Worm (Caenorhabditis elegans) whole organism, L4 larva: ENCODE results near the gene cdd-2.

Experiments
- F10B5.3 ChIP-seq: sonication (generic microtip); optimal IDR thresholded peaks from 2 replicates; lab custom pipeline; 2016; ENCODE audit warnings: mild to moderate bottlenecking, missing genetic modification characterization, missing compliant biosample characterization
- Y105C5A.15 ChIP-seq: fragments of 200-800 bp; sonication (Bioruptor generic); IDR thresholded peaks from 2 replicates; pipeline ENCODE4 v1.3.6; 2022; ENCODE audit warnings: missing genetic modification characterization, missing compliant biosample characterization
- Y48G9A.11 ChIP-seq: fragments of 200-800 bp; sonication (Bioruptor generic); IDR thresholded peaks from 2 replicates; pipeline ENCODE4 v1.3.6; 2022; ENCODE audit warnings: missing genetic modification reagents, missing genetic modification characterization, missing compliant biosample characterization
- aha-1 ChIP-seq: fragments of 150-350 bp; peaks from one replicate; lab custom pipeline; 2014; ENCODE audit warnings: missing biosample characterization, missing genetic modification characterization
- ceh-44 ChIP-seq: fragments of 200-800 bp; sonication (Bioruptor generic); IDR thresholded peaks from 2 replicates; pipeline ENCODE4 v1.3.6; 2022; ENCODE audit warnings: missing genetic modification reagents, missing genetic modification characterization, missing compliant biosample characterization
- cey-2 ChIP-seq: sonication (generic microtip); optimal IDR thresholded peaks from 3 replicates; lab custom pipeline; 2017; ENCODE audit warnings: missing genetic modification characterization, mild to moderate bottlenecking, missing compliant biosample characterization, antibody characterized with exemption, borderline replicate concordance; ENCODE audit not compliant: insufficient read depth
- daf-12 ChIP-seq: fragments of 150-350 bp; optimal IDR thresholded peaks from 2 replicates; lab custom pipeline; 2014; ENCODE audit warnings: missing biosample characterization, missing genetic modification reagents, missing genetic modification characterization
- daf-16 ChIP-seq, 3 experiments: sonication (generic microtip); optimal IDR thresholded peaks; 2 replicates each; lab custom pipeline; 2016 to 2017; ENCODE audit warnings: missing genetic modification characterization in 3 of 3, missing genetic modification reagents in 3 of 3, mild to moderate bottlenecking in 2 of 3, missing compliant biosample characterization in 2 of 3, missing biosample characterization in 1 of 3, moderate library complexity in 1 of 3
- dmd-6 ChIP-seq: fragments of 200-800 bp; sonication (Bioruptor generic); IDR thresholded peaks from 2 replicates; pipeline ENCODE4 v1.3.6; 2022; ENCODE audit warnings: missing genetic modification reagents, missing genetic modification characterization, missing compliant biosample characterization
- dmd-9 ChIP-seq: fragments of 200-800 bp; sonication (Bioruptor generic); IDR thresholded peaks from 2 replicates; pipeline ENCODE4 v1.3.6; 2022; ENCODE audit warnings: missing genetic modification reagents, missing genetic modification characterization, missing compliant biosample characterization
- duxl-1 ChIP-seq: sonication (generic microtip); optimal IDR thresholded peaks from 2 replicates; lab custom pipeline; 2016; ENCODE audit warnings: mild to moderate bottlenecking, missing genetic modification characterization, moderate library complexity, missing compliant biosample characterization; ENCODE audit not compliant: poor library complexity
- dve-1 ChIP-seq: sonication (generic microtip); optimal IDR thresholded peaks from 2 replicates; lab custom pipeline; 2017; ENCODE audit warnings: antibody characterized with exemption, mild to moderate bottlenecking, missing genetic modification characterization, missing compliant biosample characterization; ENCODE audit not compliant: insufficient read depth
- fkh-10 ChIP-seq: fragments of 150-350 bp; optimal IDR thresholded peaks from 2 replicates; lab custom pipeline; 2014; ENCODE audit warnings: missing biosample characterization, missing genetic modification reagents, missing genetic modification characterization
- hlh-11 ChIP-seq: fragments of 200-800 bp; sonication (Bioruptor generic); optimal IDR thresholded peaks from 2 replicates; lab custom pipeline; 2018; ENCODE audit warnings: mild to moderate bottlenecking, missing genetic modification characterization, missing compliant biosample characterization
- hlh-30 ChIP-seq: sonication (generic microtip); optimal IDR thresholded peaks from 2 replicates; lab custom pipeline; 2017; ENCODE audit warnings: antibody characterized with exemption, mild to moderate bottlenecking, missing genetic modification characterization, missing compliant biosample characterization; ENCODE audit not compliant: insufficient read depth
- lin-1 ChIP-seq: fragments of 200-800 bp; sonication (Bioruptor generic); IDR thresholded peaks from 2 replicates; pipeline ENCODE4 v1.3.6; 2022; ENCODE audit warnings: missing genetic modification reagents, missing genetic modification characterization, missing compliant biosample characterization
- lin-13 ChIP-seq: fragments of 150-350 bp; optimal IDR thresholded peaks from 2 replicates; lab custom pipeline; 2014; ENCODE audit warnings: missing biosample characterization, missing genetic modification reagents, missing genetic modification characterization
- lin-38 ChIP-seq: fragments of 200-800 bp; sonication (Bioruptor generic); IDR thresholded peaks from 2 replicates; pipeline ENCODE4 v1.3.6; 2022; ENCODE audit warnings: missing genetic modification reagents, missing genetic modification characterization, missing compliant biosample characterization
- lir-3 ChIP-seq: sonication (generic microtip); optimal IDR thresholded peaks from 2 replicates; lab custom pipeline; 2016; ENCODE audit warnings: mild to moderate bottlenecking, missing genetic modification characterization, missing compliant biosample characterization
- lsy-2 ChIP-seq, 2 experiments: fragments of 150-350 bp in 1 of 2; sonication (generic microtip) in 1 of 2; optimal IDR thresholded peaks; 2 replicates each; lab custom pipeline; 2014 to 2017; ENCODE audit warnings: missing biosample characterization in 2 of 2, missing genetic modification characterization in 2 of 2
- mdl-1 ChIP-seq, 2 experiments: fragments of 150-350 bp in 1 of 2; sonication (generic microtip) in 1 of 2; optimal IDR thresholded peaks; 2 replicates each; lab custom pipeline; 2014 to 2017; ENCODE audit warnings: missing biosample characterization in 2 of 2, missing genetic modification characterization in 2 of 2
- mep-1 ChIP-seq: fragments of 150-350 bp; sonication (generic microtip); optimal IDR thresholded peaks from 3 replicates; lab custom pipeline; 2014; ENCODE audit warnings: missing biosample characterization, missing genetic modification characterization
- nhr-11 ChIP-seq: fragments of 150-350 bp; optimal IDR thresholded peaks from 2 replicates; lab custom pipeline; 2014; ENCODE audit warnings: missing biosample characterization, missing genetic modification characterization
- nhr-111 ChIP-seq: fragments of 200-800 bp; sonication (Bioruptor generic); optimal IDR thresholded peaks from 2 replicates; lab custom pipeline; 2018; ENCODE audit warnings: mild to moderate bottlenecking, missing genetic modification characterization, missing compliant biosample characterization
- nhr-25 ChIP-seq: sonication (generic microtip); optimal IDR thresholded peaks from 2 replicates; lab custom pipeline; 2017; ENCODE audit warnings: missing genetic modification characterization, mild to moderate bottlenecking, missing compliant biosample characterization, antibody characterized with exemption, moderate library complexity, borderline replicate concordance; ENCODE audit not compliant: insufficient read depth
- nhr-28 ChIP-seq: fragments of 150-350 bp; optimal IDR thresholded peaks from 2 replicates; lab custom pipeline; 2014; ENCODE audit warnings: missing biosample characterization, missing genetic modification characterization
- pha-4 ChIP-seq, 2 experiments: fragments of 150-350 bp in 1 of 2; fragments of 200-800 bp in 1 of 2; sonication (Bioruptor generic) in 1 of 2; IDR thresholded peaks in 1 of 2; optimal IDR thresholded peaks in 1 of 2; 2 replicates each; pipeline versions ENCODE4 v1.3.6 to Lab custom; 2014 to 2022; ENCODE audit warnings: missing genetic modification characterization in 2 of 2, missing genetic modification reagents in 2 of 2, missing biosample characterization in 1 of 2, missing compliant biosample characterization in 1 of 2
- php-3 ChIP-seq: fragments of 200-800 bp; sonication (Bioruptor generic); IDR thresholded peaks from 2 replicates; pipeline ENCODE4 v1.3.6; 2022; ENCODE audit warnings: missing genetic modification reagents, missing genetic modification characterization, missing compliant biosample characterization
- pqm-1 ChIP-seq: sonication (generic microtip); optimal IDR thresholded peaks from 2 replicates; lab custom pipeline; 2017; ENCODE audit warnings: missing biosample characterization, missing genetic modification characterization
- saeg-2 ChIP-seq: fragments of 200-800 bp; sonication (Bioruptor generic); IDR thresholded peaks from 2 replicates; pipeline ENCODE4 v1.3.6; 2022; ENCODE audit warnings: missing genetic modification reagents, missing genetic modification characterization, missing compliant biosample characterization
- snpc-4 ChIP-seq: fragments of 150-350 bp; optimal IDR thresholded peaks from 2 replicates; lab custom pipeline; 2014; ENCODE audit warnings: missing biosample characterization, missing genetic modification characterization
- spr-1 ChIP-seq: sonication (generic microtip); optimal IDR thresholded peaks from 2 replicates; lab custom pipeline; 2016; ENCODE audit warnings: mild to moderate bottlenecking, missing genetic modification characterization, missing compliant biosample characterization
- unc-130 ChIP-seq: sonication (generic microtip); optimal IDR thresholded peaks from 2 replicates; lab custom pipeline; 2016; ENCODE audit warnings: missing genetic modification reagents, missing genetic modification characterization, missing compliant biosample characterization
- unc-62 ChIP-seq, 3 experiments: fragments of 150-350 bp in 1 of 3; sonication (generic microtip); optimal IDR thresholded peaks in 2 of 3; peaks in 1 of 3; 1 replicate in 1 of 3; 2 replicates in 2 of 3; lab custom pipeline; 2014 to 2017; ENCODE audit warnings: missing biosample characterization in 3 of 3, missing genetic modification characterization in 3 of 3, missing genetic modification reagents in 3 of 3, missing genotype in 1 of 3
- zfp-3 ChIP-seq: fragments of 200-800 bp; sonication (Bioruptor generic); conservative IDR thresholded peaks from 2 replicates; pipeline ENCODE4 v1.3.6; 2022; ENCODE audit warnings: missing genetic modification reagents, missing genetic modification characterization, missing compliant biosample characterization
- ztf-7 ChIP-seq: fragments of 150-350 bp; optimal IDR thresholded peaks from 2 replicates; lab custom pipeline; 2014; ENCODE audit warnings: missing biosample characterization, missing genetic modification characterization

cdd-2 gene

DNA sequence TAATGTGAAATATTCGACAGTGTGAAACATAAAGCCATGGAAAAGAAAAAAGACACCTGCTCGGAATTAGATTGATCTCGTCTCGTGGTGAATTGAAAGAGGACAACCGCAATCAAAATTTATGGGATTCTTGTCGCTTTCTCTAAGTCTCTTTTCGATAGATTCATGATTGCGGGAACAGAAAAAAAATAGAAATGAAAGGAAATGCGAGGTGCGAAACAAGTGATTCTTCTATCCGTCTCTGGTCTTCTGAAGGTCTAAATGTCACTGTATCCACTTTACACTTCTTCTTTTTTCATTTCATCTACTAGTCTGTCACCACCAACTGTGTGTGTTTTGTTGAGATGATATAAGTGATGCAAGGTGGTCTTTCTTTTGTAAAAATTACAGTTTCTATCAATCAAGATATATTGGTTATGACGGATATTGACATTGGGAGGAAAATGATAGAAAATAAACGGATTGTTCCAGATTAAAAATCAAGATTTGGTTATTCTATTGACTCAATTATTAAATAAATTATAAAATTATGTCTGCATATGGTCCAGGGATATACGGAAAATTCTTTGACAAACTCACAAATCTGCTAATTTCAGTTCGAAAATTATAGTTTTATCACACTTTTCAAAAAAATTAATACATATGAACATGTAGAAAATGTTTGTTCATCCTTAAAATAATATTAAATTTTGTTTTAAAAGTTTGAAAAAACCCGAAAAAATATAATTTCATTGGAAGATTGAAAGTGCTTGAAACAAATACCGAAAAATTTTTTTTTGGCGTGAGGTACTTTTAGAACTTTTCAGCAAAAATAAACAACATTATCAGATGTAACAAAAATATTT is 17.2 kb downstream of the cdd-2 start (continued):
- TF ChIP-seq nhr-11 (no peak), lir-3 (tag; lab: Kevin White, UChicago) (no peak), zfp-3 (GFP tag; lab: Robert Waterston, UW) (no peak), hlh-30 (tag; lab: Kevin White, UChicago) (peak; percentile 33), lin-1 (GFP tag; lab: Robert Waterston, UW) (no peak), ztf-7 (tag; lab: Kevin White, UChicago) (no peak), lin-38 (GFP tag; lab: Robert Waterston, UW) (no peak), unc-62 (GFP tag; optimal IDR thresholded peaks at IDR 0.05 in 1 of 2; lab: Kevin White, UChicago) (peak in 1 of 2 experiments; percentile 90), unc-62 (tag; optimal IDR thresholded peaks at IDR 0.05; lab: Kevin White, UChicago) (no peak), cey-2 (tag; lab: Kevin White, UChicago) (peak; percentile 30), ceh-44 (no peak)

DNA sequence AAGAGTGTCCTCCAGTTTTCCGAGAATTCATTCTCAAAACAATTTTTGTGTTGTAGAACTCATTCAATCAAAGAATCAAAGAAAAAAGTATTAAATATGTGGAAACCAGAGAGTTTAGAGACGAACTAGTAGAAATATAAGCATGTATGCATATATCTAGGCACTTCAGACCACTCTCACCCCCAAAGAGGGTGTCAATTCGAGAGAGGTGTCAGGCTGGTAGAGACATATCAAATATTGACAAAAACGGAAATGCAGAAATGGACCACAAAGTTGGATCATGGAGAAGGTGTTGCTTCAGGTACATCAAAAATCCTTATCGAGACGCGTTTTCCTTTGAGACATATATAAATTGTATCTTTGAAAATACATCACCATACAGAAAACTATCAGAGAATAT is 23.9 kb downstream of the cdd-2 start:
- TF ChIP-seq unc-62 (GFP tag; optimal IDR thresholded peaks at IDR 0.05 in 1 of 2; lab: Kevin White, UChicago) (peak in 1 of 2 experiments; percentile 92), unc-62 (tag; optimal IDR thresholded peaks at IDR 0.05; lab: Kevin White, UChicago) (no peak), Y105C5A.15 (no peak), unc-130 (GFP tag; lab: Kevin White, UChicago) (no peak), duxl-1 (tag; lab: Kevin White, UChicago) (no peak), snpc-4 (no peak), nhr-111 (GFP tag; lab: Kevin White, UChicago) (no peak), fkh-10 (GFP tag; lab: Kevin White, UChicago) (no peak), Y48G9A.11 (GFP tag; lab: Robert Waterston, UW) (no peak), lin-13 (GFP tag; lab: Kevin White, UChicago) (no peak)

DNA sequence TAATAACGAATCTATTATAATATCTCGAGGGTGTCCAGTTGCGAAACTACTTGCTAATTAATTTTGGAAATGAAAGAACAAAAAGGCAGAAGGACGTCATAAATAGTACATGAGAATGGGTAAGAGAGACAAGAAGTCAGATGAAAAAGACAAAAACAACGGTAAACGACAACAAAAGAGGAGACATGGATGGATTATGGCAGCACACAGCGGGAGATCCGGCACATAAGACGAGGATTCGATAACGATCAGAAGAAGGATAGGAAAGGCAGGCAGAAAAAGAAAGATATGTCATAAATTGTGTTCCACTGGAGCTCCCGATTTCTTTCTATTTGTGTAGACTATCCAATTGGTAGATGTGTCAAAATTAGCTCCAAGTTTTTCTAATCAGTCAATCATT is 26.1 kb downstream of the cdd-2 start:
- TF ChIP-seq aha-1 (tag; lab: Kevin White, UChicago) (peak; percentile 39), nhr-28 (tag; lab: Kevin White, UChicago) (no peak)

DNA sequence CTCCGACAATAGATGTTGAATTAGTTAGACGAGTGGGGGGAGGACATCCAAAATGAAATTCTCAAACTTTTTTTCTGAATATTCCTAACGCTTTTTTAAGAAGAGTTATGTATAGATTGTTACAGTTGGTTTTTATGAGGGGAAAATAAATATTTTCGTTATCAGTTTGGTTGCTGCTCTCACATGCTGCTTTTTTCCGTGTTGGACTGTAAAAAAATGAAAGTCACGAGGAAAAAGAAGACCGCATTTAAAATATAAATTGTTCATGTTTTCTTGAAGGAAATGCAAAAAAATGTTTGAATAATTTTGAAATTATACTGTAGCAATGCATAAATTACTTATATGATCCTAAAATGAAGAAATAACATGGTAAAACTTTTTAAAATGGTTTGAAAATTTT is 26.9 kb downstream of the cdd-2 start:
- TF ChIP-seq mdl-1 (tag; optimal IDR thresholded peaks at IDR 0.05; lab: Kevin White, UChicago) (no peak), saeg-2 (GFP tag; lab: Robert Waterston, UW) (no peak), hlh-11 (peak; percentile 49), php-3 (GFP tag; lab: Robert Waterston, UW) (peak; percentile 39; the same call in 1 of the 2 replicates), dmd-6 (peak; percentile 36; the same call in 1 of the 2 replicates), F10B5.3 (tag; lab: Kevin White, UChicago) (no peak), Y105C5A.15 (no peak), daf-12 (tag; lab: Kevin White, UChicago) (no peak), mep-1 (tag; lab: Kevin White, UChicago) (peak; percentile 34), daf-16 (GFP tag; optimal IDR thresholded peaks at IDR 0.05; lab: Kevin White, UChicago) (no peak), daf-16 (tag; optimal IDR thresholded peaks at IDR 0.05; lab: Kevin White, UChicago) (peak; percentile 40), nhr-25 (tag; lab: Kevin White, UChicago) (no peak), pqm-1 (peak; percentile 7), unc-62 (GFP tag; optimal IDR thresholded peaks at IDR 0.05 in 1 of 2; lab: Kevin White, UChicago) (peak in 1 of 2 experiments; percentile 25), unc-62 (tag; optimal IDR thresholded peaks at IDR 0.05; lab: Kevin White, UChicago) (no peak), hlh-30 (tag; lab: Kevin White, UChicago) (peak; percentile 34), aha-1 (tag; lab: Kevin White, UChicago) (peak; percentile 17), dve-1 (tag; lab: Kevin White, UChicago) (peak; percentile 20), pha-4 (GFP tag; IDR thresholded peaks at IDR 0.05; lab: Robert Waterston, UW) (no peak), pha-4 (tag; optimal IDR thresholded peaks at IDR 0.05; lab: Kevin White, UChicago) (no peak), nhr-28 (tag; lab: Kevin White, UChicago) (peak; percentile 22), lsy-2 (tag; optimal IDR thresholded peaks at IDR 0.05; lab: Kevin White, UChicago) (no peak), dmd-9 (GFP tag; lab: Robert Waterston, UW) (no peak), spr-1 (tag; lab: Kevin White, UChicago) (no peak)
